Fruit fly (Drosophila melanogaster): ENCODE results near the gene pum.

pum gene

DNA sequence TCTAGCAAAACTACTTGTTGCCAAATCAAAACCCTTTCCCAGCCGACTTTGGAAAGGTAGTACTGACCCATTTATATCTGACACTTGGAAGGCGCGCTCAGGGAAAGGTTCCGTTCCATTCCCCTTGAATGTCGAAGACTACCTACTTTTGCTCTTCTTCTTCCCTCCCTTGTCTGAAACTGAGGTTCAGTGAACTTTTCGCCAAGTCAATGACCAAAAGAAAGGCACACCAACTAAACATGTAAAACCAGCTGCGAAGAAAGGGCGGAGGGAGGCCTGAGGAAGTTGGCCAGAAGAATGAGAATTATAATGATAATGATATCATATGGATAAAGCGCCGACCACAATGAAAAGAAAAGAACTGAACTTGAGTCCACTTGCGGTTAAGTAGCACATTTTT, 102.3 kb downstream of the pum start:
- peak; percentile 50 for TF ChIP-seq sens (GFP tag)
- no peak for TF ChIP-seq lab (GFP tag; optimal IDR thresholded peaks at IDR 0.05)
- TF ChIP-seq CG2889 (GFP tag; IDR thresholded peaks at IDR 0.05): no peak
- TF ChIP-seq Aef1 (GFP tag; IDR thresholded peaks at IDR 0.05): no peak

- TF ChIP-seq fd3F (GFP tag; optimal IDR thresholded peaks at IDR 0.05) (no peak), abd-A (tag; optimal IDR thresholded peaks at IDR 0.05) (peak; percentile 59), sc (optimal IDR thresholded peaks at IDR 0.05) (no peak), sc (GFP tag; optimal IDR thresholded peaks at IDR 0.05) (no peak), chinmo (GFP tag; IDR thresholded peaks at IDR 0.05; ENCODE audit: partially characterized antibody) (0 out of 4 replicates have a peak, but pooled peaks have one; percentile 14), CG5953 (GFP tag; IDR thresholded peaks at IDR 0.05) (no peak), br (optimal IDR thresholded peaks at IDR 0.05) (no peak), rib (GFP tag; IDR thresholded peaks at IDR 0.05) (no peak), CG17912 (GFP tag; optimal IDR thresholded peaks at IDR 0.05) (no peak), CG11085 (GFP tag; IDR thresholded peaks at IDR 0.05) (no peak), CG4424 (GFP tag; optimal IDR thresholded peaks at IDR 0.05) (no peak), pnt (GFP tag; optimal IDR thresholded peaks at IDR 0.05) (no peak), CG7786 (GFP tag; optimal IDR thresholded peaks at IDR 0.05) (no peak), nerfin-2 (GFP tag; IDR thresholded peaks at IDR 0.05; ENCODE audit: partially characterized antibody) (no peak), CG17328 (GFP tag; IDR thresholded peaks at IDR 0.05) (0 out of 2 replicates have a peak, but pooled peaks have one; percentile 14), CG17385 (GFP tag; optimal IDR thresholded peaks at IDR 0.05) (peak; percentile 49), CG17359 (tag; optimal IDR thresholded peaks at IDR 0.05) (no peak), Mrtf (GFP tag; IDR thresholded peaks at IDR 0.05) (no peak), Hmr (GFP tag; optimal IDR thresholded peaks at IDR 0.05) (no peak), crol (GFP tag; IDR thresholded peaks at IDR 0.05) (peak; percentile 60), CG3065 (GFP tag; optimal IDR thresholded peaks at IDR 0.05) (no peak), CG2678 (tag; optimal IDR thresholded peaks at IDR 0.05) (peak; percentile 24), Rfx (GFP tag; IDR thresholded peaks at IDR 0.05) (peak; percentile 13; the same call in 1 of the 2 replicates), CG11093 (GFP tag; IDR thresholded peaks at IDR 0.05) (no peak), mirr (GFP tag; optimal IDR thresholded peaks at IDR 0.05) (peak; percentile 40), ems (GFP tag; optimal IDR thresholded peaks at IDR 0.05) (no peak), slp2 (GFP tag; optimal IDR thresholded peaks at IDR 0.05) (no peak), oc (tag; optimal IDR thresholded peaks at IDR 0.05) (peak; percentile 53), Hey (tag; optimal IDR thresholded peaks at IDR 0.05) (peak; percentile 88), CG4328 (GFP tag; optimal IDR thresholded peaks at IDR 0.05) (no peak), sisA (GFP tag; IDR thresholded peaks at IDR 0.05) (no peak), bsh (GFP tag; optimal IDR thresholded peaks at IDR 0.05) (no peak), Ptx1 (GFP tag; IDR thresholded peaks at IDR 0.05) (no peak), ewg (GFP tag; optimal IDR thresholded peaks at IDR 0.05) (no peak), fd64A (GFP tag; optimal IDR thresholded peaks at IDR 0.05) (no peak), CG10267 (tag; optimal IDR thresholded peaks at IDR 0.05) (no peak), CG9932 (GFP tag; IDR thresholded peaks at IDR 0.05) (no peak), Awh (GFP tag; IDR thresholded peaks at IDR 0.05) (no peak), run (tag; optimal IDR thresholded peaks at IDR 0.05) (no peak), otp (GFP tag; IDR thresholded peaks at IDR 0.05) (no peak), CG6272 (GFP tag; IDR thresholded peaks at IDR 0.05) (no peak), Vsx1 (GFP tag; optimal IDR thresholded peaks at IDR 0.05) (no peak), CG1603 (tag; optimal IDR thresholded peaks at IDR 0.05) (no peak), CG14014 (GFP tag; IDR thresholded peaks at IDR 0.05) (no peak), CG12219 (GFP tag; optimal IDR thresholded peaks at IDR 0.05) (no peak), kay (GFP tag; optimal IDR thresholded peaks at IDR 0.05) (no peak), ap (GFP tag; IDR thresholded peaks at IDR 0.05) (no peak)
Observed at dm6 chr3R:9133243-9133642, 104.2 kb downstream of the pum start.
